Fruit fly (Drosophila melanogaster) S2 (cell line): ENCODE results near the gene Der-2.

Source experiments
- CG8478 ChIP-seq: fragments of >200 bp; optimal IDR thresholded peaks from 2 replicates; lab custom pipeline; 2018
- CTCF ChIP-seq, 2 experiments: fragments of >200 bp; optimal IDR thresholded peaks; 2 replicates each; lab custom pipeline; 2018

dm6 chr3R:16497379-16497778 is 13.4 kb upstream of the Der-2 start:
- TF ChIP-seq CG8478 (no peak), CTCF (optimal IDR thresholded peaks at IDR 0.05; lab: Kevin White, UChicago) (peak; percentile 91 to 96)
